Worm (Caenorhabditis elegans) whole organism, L4 larva: ENCODE measurements around the gene srh-220.
A peak's percentile ranks its signal among the peaks of the same experiment; 100 is the strongest.

Source experiments
- F10B5.3 ChIP-seq: sonication (generic microtip); optimal IDR thresholded peaks from 2 replicates; lab custom pipeline; 2016; ENCODE audit warnings: mild to moderate bottlenecking, missing genetic modification characterization, missing compliant biosample characterization
- F37D6.2 ChIP-seq: sonication (generic microtip); optimal IDR thresholded peaks from 2 replicates; lab custom pipeline; 2016; ENCODE audit warnings: mild to moderate bottlenecking, missing genetic modification characterization, missing compliant biosample characterization
- F44E2.7 ChIP-seq: fragments of 200-800 bp; sonication (Bioruptor generic); IDR thresholded peaks from 2 replicates; pipeline ENCODE4 v2.1.2; 2022; ENCODE audit warnings: missing genetic modification characterization, missing compliant biosample characterization
- R02D3.7 ChIP-seq: fragments of 150-350 bp; sonication (generic microtip); optimal IDR thresholded peaks from 3 replicates; lab custom pipeline; 2014; ENCODE audit warnings: missing biosample characterization, missing genetic modification characterization
- T26A8.4 ChIP-seq: fragments of 200-800 bp; sonication (Bioruptor generic); IDR thresholded peaks from 2 replicates; pipeline ENCODE4 v1.3.6; 2022; ENCODE audit warnings: missing genetic modification characterization, missing compliant biosample characterization
- Y105C5A.15 ChIP-seq: fragments of 200-800 bp; sonication (Bioruptor generic); IDR thresholded peaks from 2 replicates; pipeline ENCODE4 v1.3.6; 2022; ENCODE audit warnings: missing genetic modification characterization, missing compliant biosample characterization
- Y48G9A.11 ChIP-seq: fragments of 200-800 bp; sonication (Bioruptor generic); IDR thresholded peaks from 2 replicates; pipeline ENCODE4 v1.3.6; 2022; ENCODE audit warnings: missing genetic modification reagents, missing genetic modification characterization, missing compliant biosample characterization
- Y5F2A.4 ChIP-seq: fragments of 200-800 bp; sonication (Bioruptor generic); optimal IDR thresholded peaks from 2 replicates; lab custom pipeline; 2018; ENCODE audit warnings: mild to moderate bottlenecking, missing genetic modification characterization, missing compliant biosample characterization
- aha-1 ChIP-seq: fragments of 150-350 bp; peaks from one replicate; lab custom pipeline; 2014; ENCODE audit warnings: missing biosample characterization, missing genetic modification characterization
- ama-1 ChIP-seq: fragments of 150-350 bp; optimal IDR thresholded peaks from 2 replicates; lab custom pipeline; 2014; ENCODE audit warnings: inconsistent platforms, mixed read lengths
- ceh-28 ChIP-seq: fragments of 150-350 bp; optimal IDR thresholded peaks from 2 replicates; lab custom pipeline; 2014; ENCODE audit warnings: missing biosample characterization, missing genetic modification reagents, missing genetic modification characterization
- ceh-32 ChIP-seq: sonication (generic microtip); optimal IDR thresholded peaks from 2 replicates; lab custom pipeline; 2016; ENCODE audit warnings: mild to moderate bottlenecking, missing genetic modification characterization, missing compliant biosample characterization; ENCODE audit not compliant: poor library complexity
- ceh-82 ChIP-seq: sonication (generic microtip); optimal IDR thresholded peaks from 2 replicates; lab custom pipeline; 2017; ENCODE audit warnings: missing biosample characterization, missing genetic modification characterization
- ces-1 ChIP-seq: fragments of 150-350 bp; sonication (generic microtip); optimal IDR thresholded peaks from 4 replicates; lab custom pipeline; 2014; ENCODE audit warnings: missing biosample characterization, missing genetic modification reagents, missing genetic modification characterization
- daf-12 ChIP-seq: fragments of 150-350 bp; optimal IDR thresholded peaks from 2 replicates; lab custom pipeline; 2014; ENCODE audit warnings: missing biosample characterization, missing genetic modification reagents, missing genetic modification characterization
- daf-16 ChIP-seq, 3 experiments: sonication (generic microtip); optimal IDR thresholded peaks; 2 replicates each; lab custom pipeline; 2016 to 2017; ENCODE audit warnings: missing genetic modification characterization in 3 of 3, missing genetic modification reagents in 3 of 3, mild to moderate bottlenecking in 2 of 3, missing compliant biosample characterization in 2 of 3, missing biosample characterization in 1 of 3, moderate library complexity in 1 of 3
- daf-19 ChIP-seq: fragments of 200-800 bp; sonication (Bioruptor generic); conservative IDR thresholded peaks from 2 replicates; pipeline ENCODE4 v1.3.6; 2022; ENCODE audit warnings: missing genetic modification characterization, missing compliant biosample characterization
- daf-8 ChIP-seq: fragments of 200-800 bp; sonication (Bioruptor generic); IDR thresholded peaks from 2 replicates; pipeline ENCODE4 v1.3.6; 2022; ENCODE audit warnings: missing genetic modification characterization, missing compliant biosample characterization
- dmd-6 ChIP-seq: fragments of 200-800 bp; sonication (Bioruptor generic); IDR thresholded peaks from 2 replicates; pipeline ENCODE4 v1.3.6; 2022; ENCODE audit warnings: missing genetic modification reagents, missing genetic modification characterization, missing compliant biosample characterization
- gei-8 ChIP-seq: fragments of 200-800 bp; sonication (Bioruptor generic); optimal IDR thresholded peaks from 2 replicates; lab custom pipeline; 2018; ENCODE audit warnings: mild to moderate bottlenecking, missing genetic modification characterization, missing compliant biosample characterization
- lin-13 ChIP-seq: fragments of 150-350 bp; optimal IDR thresholded peaks from 2 replicates; lab custom pipeline; 2014; ENCODE audit warnings: missing biosample characterization, missing genetic modification reagents, missing genetic modification characterization
- lin-29 ChIP-seq: fragments of 200-800 bp; sonication (Bioruptor generic); IDR thresholded peaks from 2 replicates; pipeline ENCODE4 v1.3.6; 2022; ENCODE audit warnings: missing genetic modification reagents, missing genetic modification characterization, missing compliant biosample characterization
- lir-3 ChIP-seq: sonication (generic microtip); optimal IDR thresholded peaks from 2 replicates; lab custom pipeline; 2016; ENCODE audit warnings: mild to moderate bottlenecking, missing genetic modification characterization, missing compliant biosample characterization
- lsy-2 ChIP-seq, 2 experiments: fragments of 150-350 bp in 1 of 2; sonication (generic microtip) in 1 of 2; optimal IDR thresholded peaks; 2 replicates each; lab custom pipeline; 2014 to 2017; ENCODE audit warnings: missing biosample characterization in 2 of 2, missing genetic modification characterization in 2 of 2
- madf-5 ChIP-seq, 2 experiments: fragments of 200-800 bp; sonication (Bioruptor generic); IDR thresholded peaks; 2 replicates each; pipeline ENCODE4 v1.3.6; 2022; ENCODE audit warnings: missing compliant biosample characterization in 2 of 2, missing genetic modification characterization in 2 of 2
- mdl-1 ChIP-seq, 2 experiments: fragments of 150-350 bp in 1 of 2; sonication (generic microtip) in 1 of 2; optimal IDR thresholded peaks; 2 replicates each; lab custom pipeline; 2014 to 2017; ENCODE audit warnings: missing biosample characterization in 2 of 2, missing genetic modification characterization in 2 of 2
- mxl-2 ChIP-seq: fragments of 200-800 bp; sonication (Bioruptor generic); conservative IDR thresholded peaks from 2 replicates; pipeline ENCODE4 v1.3.6; 2022; ENCODE audit warnings: missing genetic modification reagents, missing genetic modification characterization, missing compliant biosample characterization
- nhr-102 ChIP-seq: sonication (generic microtip); optimal IDR thresholded peaks from 2 replicates; lab custom pipeline; 2016; ENCODE audit warnings: mild to moderate bottlenecking, missing genetic modification characterization, moderate library complexity, missing compliant biosample characterization
- nhr-11 ChIP-seq: fragments of 150-350 bp; optimal IDR thresholded peaks from 2 replicates; lab custom pipeline; 2014; ENCODE audit warnings: missing biosample characterization, missing genetic modification characterization
- nhr-25 ChIP-seq: sonication (generic microtip); optimal IDR thresholded peaks from 2 replicates; lab custom pipeline; 2017; ENCODE audit warnings: missing genetic modification characterization, mild to moderate bottlenecking, missing compliant biosample characterization, antibody characterized with exemption, moderate library complexity, borderline replicate concordance; ENCODE audit not compliant: insufficient read depth
- nhr-6 ChIP-seq: fragments of 150-350 bp; optimal IDR thresholded peaks from 2 replicates; lab custom pipeline; 2014; ENCODE audit warnings: missing biosample characterization, missing genetic modification characterization
- nhr-76 ChIP-seq: fragments of 150-350 bp; optimal IDR thresholded peaks from 2 replicates; lab custom pipeline; 2014; ENCODE audit warnings: missing biosample characterization, missing genetic modification characterization
- pha-4 ChIP-seq, 2 experiments: fragments of 150-350 bp in 1 of 2; fragments of 200-800 bp in 1 of 2; sonication (Bioruptor generic) in 1 of 2; IDR thresholded peaks in 1 of 2; optimal IDR thresholded peaks in 1 of 2; 2 replicates each; pipeline versions ENCODE4 v1.3.6 to Lab custom; 2014 to 2022; ENCODE audit warnings: missing genetic modification characterization in 2 of 2, missing genetic modification reagents in 2 of 2, missing biosample characterization in 1 of 2, missing compliant biosample characterization in 1 of 2
- php-3 ChIP-seq: fragments of 200-800 bp; sonication (Bioruptor generic); IDR thresholded peaks from 2 replicates; pipeline ENCODE4 v1.3.6; 2022; ENCODE audit warnings: missing genetic modification reagents, missing genetic modification characterization, missing compliant biosample characterization
- rbr-2 ChIP-seq: sonication (generic microtip); optimal IDR thresholded peaks from 2 replicates; lab custom pipeline; 2016; ENCODE audit warnings: missing genotype, missing genetic modification characterization, missing compliant biosample characterization
- saeg-2 ChIP-seq: fragments of 200-800 bp; sonication (Bioruptor generic); IDR thresholded peaks from 2 replicates; pipeline ENCODE4 v1.3.6; 2022; ENCODE audit warnings: missing genetic modification reagents, missing genetic modification characterization, missing compliant biosample characterization
- snpc-1.2 ChIP-seq: fragments of 200-800 bp; sonication (Bioruptor generic); IDR thresholded peaks from 2 replicates; pipeline ENCODE4 v1.3.6; 2022; ENCODE audit warnings: missing genetic modification reagents, missing genetic modification characterization, missing compliant biosample characterization
- spr-1 ChIP-seq: sonication (generic microtip); optimal IDR thresholded peaks from 2 replicates; lab custom pipeline; 2016; ENCODE audit warnings: mild to moderate bottlenecking, missing genetic modification characterization, missing compliant biosample characterization
- tra-1 ChIP-seq: fragments of 200-800 bp; sonication (Bioruptor generic); IDR thresholded peaks from 2 replicates; pipeline ENCODE4 v1.3.6; 2022; ENCODE audit warnings: missing genetic modification reagents, missing genetic modification characterization, missing compliant biosample characterization
- unc-130 ChIP-seq: sonication (generic microtip); optimal IDR thresholded peaks from 2 replicates; lab custom pipeline; 2016; ENCODE audit warnings: missing genetic modification reagents, missing genetic modification characterization, missing compliant biosample characterization
- unc-62 ChIP-seq, 3 experiments: fragments of 150-350 bp in 1 of 3; sonication (generic microtip); optimal IDR thresholded peaks in 2 of 3; peaks in 1 of 3; 1 replicate in 1 of 3; 2 replicates in 2 of 3; lab custom pipeline; 2014 to 2017; ENCODE audit warnings: missing biosample characterization in 3 of 3, missing genetic modification characterization in 3 of 3, missing genetic modification reagents in 3 of 3, missing genotype in 1 of 3
- ztf-11 ChIP-seq: fragments of 150-350 bp; optimal IDR thresholded peaks from 2 replicates; lab custom pipeline; 2014; ENCODE audit warnings: missing biosample characterization, missing genetic modification characterization
- ztf-7 ChIP-seq: fragments of 150-350 bp; optimal IDR thresholded peaks from 2 replicates; lab custom pipeline; 2014; ENCODE audit warnings: missing biosample characterization, missing genetic modification characterization

Gene srh-220

ce11 chrIV:4024159-4025004 lies 46.6 kb upstream of the srh-220 start (continued):
- peak; percentile 96 for TF ChIP-seq dmd-6 (GFP tag; lab: Robert Waterston, UW)
- TF ChIP-seq F37D6.2 (tag; lab: Kevin White, UChicago), result no peak
- peak; percentile 64 for TF ChIP-seq nhr-11 (tag; lab: Kevin White, UChicago)
- TF ChIP-seq aha-1 (tag; lab: Kevin White, UChicago), result peak; percentile 72
- peak in 1 of 2 experiments; percentile 63 for TF ChIP-seq lsy-2 (tag; optimal IDR thresholded peaks at IDR 0.05; lab: Kevin White, UChicago)
- TF ChIP-seq pha-4 (GFP tag; IDR thresholded peaks at IDR 0.05; lab: Robert Waterston, UW), result peak; percentile 79
- TF ChIP-seq pha-4 (tag; optimal IDR thresholded peaks at IDR 0.05; lab: Kevin White, UChicago), result no peak
- no peak for TF ChIP-seq spr-1 (tag; lab: Kevin White, UChicago)
- TF ChIP-seq snpc-1.2, result no peak
- no peak for TF ChIP-seq ceh-32 (tag; lab: Kevin White, UChicago)
- peak; percentile 27; the same call in 1 of the 2 replicates for TF ChIP-seq php-3
- peak; percentile 66 for TF ChIP-seq T26A8.4 (GFP tag; lab: Robert Waterston, UW)
- no peak for TF ChIP-seq madf-5 (GFP tag; IDR thresholded peaks at IDR 0.05; lab: Robert Waterston, UW)
- no peak for TF ChIP-seq F44E2.7 (GFP tag; lab: Robert Waterston, UW)
- TF ChIP-seq mdl-1 (tag; optimal IDR thresholded peaks at IDR 0.05; lab: Kevin White, UChicago), result peak in 1 of 2 experiments; percentile 82
- TF ChIP-seq gei-8 (GFP tag; lab: Kevin White, UChicago), result peak; percentile 70
- no peak for TF ChIP-seq lir-3 (tag; lab: Kevin White, UChicago)
- no peak for TF ChIP-seq daf-8 (GFP tag; lab: Robert Waterston, UW)
- peak; percentile 14; the same call in 1 of the 2 replicates for TF ChIP-seq saeg-2 (GFP tag; lab: Robert Waterston, UW)
- TF ChIP-seq lin-29 (GFP tag; lab: Robert Waterston, UW), result peak; percentile 68
- TF ChIP-seq nhr-25 (tag; lab: Kevin White, UChicago), result peak; percentile 46
- no peak for TF ChIP-seq ces-1 (GFP tag; lab: Kevin White, UChicago)
- TF ChIP-seq daf-12 (tag; lab: Kevin White, UChicago), result no peak

ce11 chrIV:4021847-4022780 lies 44.3 kb upstream of the srh-220 start:
- TF ChIP-seq ceh-82 (tag; lab: Kevin White, UChicago), result no peak
- no peak for TF ChIP-seq tra-1 (GFP tag; lab: Robert Waterston, UW)
- no peak for TF ChIP-seq daf-19 (GFP tag; lab: Robert Waterston, UW)
- no peak for TF ChIP-seq unc-130 (GFP tag; lab: Kevin White, UChicago)
- no peak for TF ChIP-seq Y5F2A.4 (GFP tag; lab: Kevin White, UChicago)
- TF ChIP-seq R02D3.7 (tag; lab: Kevin White, UChicago), result no peak
- no peak for TF ChIP-seq ztf-7 (tag; lab: Kevin White, UChicago)
- no peak for TF ChIP-seq Y105C5A.15 (GFP tag; lab: Robert Waterston, UW)
- no peak for TF ChIP-seq lin-13 (GFP tag; lab: Kevin White, UChicago)
- no peak for TF ChIP-seq pha-4 (GFP tag; IDR thresholded peaks at IDR 0.05; lab: Robert Waterston, UW)
- peak; percentile 76 for TF ChIP-seq pha-4 (tag; optimal IDR thresholded peaks at IDR 0.05; lab: Kevin White, UChicago)
- peak in 1 of 2 experiments; percentile 87 for TF ChIP-seq daf-16 (GFP tag; optimal IDR thresholded peaks at IDR 0.05; lab: Kevin White, UChicago)
- TF ChIP-seq daf-16 (tag; optimal IDR thresholded peaks at IDR 0.05; lab: Kevin White, UChicago), result peak; percentile 79
- no peak for TF ChIP-seq ztf-11 (tag; lab: Kevin White, UChicago)
- TF ChIP-seq dmd-6 (GFP tag; lab: Robert Waterston, UW), result peak; percentile 44
- TF ChIP-seq aha-1 (tag; lab: Kevin White, UChicago), result peak; percentile 50
- TF ChIP-seq nhr-102 (tag; lab: Kevin White, UChicago), result no peak
- no peak for TF ChIP-seq rbr-2 (tag; lab: Kevin White, UChicago)
- TF ChIP-seq mxl-2, result no peak
- TF ChIP-seq F10B5.3 (tag; lab: Kevin White, UChicago), result no peak
- no peak for TF ChIP-seq Y48G9A.11
- no peak for TF ChIP-seq nhr-6
- TF ChIP-seq nhr-76 (tag; lab: Kevin White, UChicago), result no peak
- TF ChIP-seq gei-8 (GFP tag; lab: Kevin White, UChicago), result no peak
- TF ChIP-seq ceh-28 (tag; lab: Kevin White, UChicago), result peak; percentile 5
- TF ChIP-seq ama-1, result no peak
- peak in 1 of 2 experiments; percentile 81 for TF ChIP-seq unc-62 (GFP tag; optimal IDR thresholded peaks at IDR 0.05 in 1 of 2; lab: Kevin White, UChicago)
- TF ChIP-seq unc-62 (tag; optimal IDR thresholded peaks at IDR 0.05; lab: Kevin White, UChicago), result no peak
